Worm (Caenorhabditis elegans) whole organism, L4/young adult: ENCODE data around the gene Y53C12A.7.

ENCODE experiments used
- W03F9.2 ChIP-seq: fragments of 150-350 bp; optimal IDR thresholded peaks from 2 replicates; lab custom pipeline; 2014; ENCODE audit warnings: missing biosample characterization, missing genetic modification characterization
- him-1 ChIP-seq: sonication (generic microtip); optimal IDR thresholded peaks from 2 replicates; lab custom pipeline; 2016; ENCODE audit warnings: missing genotype, missing genetic modification reagents, missing genetic modification characterization, missing compliant biosample characterization

- no peak for TF ChIP-seq W03F9.2
- no peak for TF ChIP-seq him-1 (tag; lab: Kevin White, UChicago)
Observed at ce11 chrII:9667382-9667781, 33.0 kb upstream of the Y53C12A.7 start, which contains the start of gene ZK1320.11.
